Fruit fly (Drosophila melanogaster): ENCODE data around the gene Rev1.

Rev1 gene

dm6 chr3L:639460-640103, 14.6 kb upstream of the Rev1 start (continued):
- TF ChIP-seq croc (GFP tag; conservative IDR thresholded peaks at IDR 0.05) (no peak), CG31365 (tag; optimal IDR thresholded peaks at IDR 0.05) (no peak), fd96Cb (tag; optimal IDR thresholded peaks at IDR 0.05) (no peak), CG7987 (GFP tag; optimal IDR thresholded peaks at IDR 0.05) (no peak), CG9609 (GFP tag; optimal IDR thresholded peaks at IDR 0.05) (no peak), Neu2 (GFP tag; optimal IDR thresholded peaks at IDR 0.05; ENCODE audit: borderline replicate concordance) (no peak), CG12071 (GFP tag; optimal IDR thresholded peaks at IDR 0.05) (no peak), Sox102F (GFP tag; optimal IDR thresholded peaks at IDR 0.05) (no peak), odd (GFP tag; optimal IDR thresholded peaks at IDR 0.05) (no peak), CkIIα-i1 (GFP tag; IDR thresholded peaks at IDR 0.05) (no peak), ATbp (GFP tag; optimal IDR thresholded peaks at IDR 0.05) (no peak), lab (GFP tag; optimal IDR thresholded peaks at IDR 0.05) (no peak), run (tag; optimal IDR thresholded peaks at IDR 0.05) (no peak), ro (GFP tag; IDR thresholded peaks at IDR 0.05) (no peak), sob (GFP tag; IDR thresholded peaks at IDR 0.05) (no peak), CG2199 (GFP tag; IDR thresholded peaks at IDR 0.05) (no peak; the same call in 2 of the 3 replicates), CG7745 (tag; optimal IDR thresholded peaks at IDR 0.05) (no peak), Drgx (GFP tag; IDR thresholded peaks at IDR 0.05) (no peak), CG30020 (tag; optimal IDR thresholded peaks at IDR 0.05) (no peak), pita (GFP tag; optimal IDR thresholded peaks at IDR 0.05) (no peak), Ada2b (GFP tag; IDR thresholded peaks at IDR 0.05) (no peak), nom (GFP tag; optimal IDR thresholded peaks at IDR 0.05) (no peak), CG8388 (GFP tag; optimal IDR thresholded peaks at IDR 0.05) (no peak), CG2889 (GFP tag; IDR thresholded peaks at IDR 0.05) (no peak), CG3838 (GFP tag; optimal IDR thresholded peaks at IDR 0.05) (no peak), psq (GFP tag; optimal IDR thresholded peaks at IDR 0.05) (peak; percentile 24), Abd-B (GFP tag; optimal IDR thresholded peaks at IDR 0.05) (no peak), CG17802 (tag; optimal IDR thresholded peaks at IDR 0.05) (no peak), bigmax (GFP tag; optimal IDR thresholded peaks at IDR 0.05) (no peak), Oaz (GFP tag; IDR thresholded peaks at IDR 0.05) (no peak), CG10543 (GFP tag; optimal IDR thresholded peaks at IDR 0.05) (no peak), ab (GFP tag; optimal IDR thresholded peaks at IDR 0.05) (no peak), dan (GFP tag; IDR thresholded peaks at IDR 0.05) (no peak), D19B (GFP tag; optimal IDR thresholded peaks at IDR 0.05) (no peak), ranshi (GFP tag; IDR thresholded peaks at IDR 0.05) (peak; percentile 14; the same call in 1 of the 2 replicates), CG17359 (tag; optimal IDR thresholded peaks at IDR 0.05) (peak; percentile 18), CG13775 (GFP tag; optimal IDR thresholded peaks at IDR 0.05) (no peak), CG31388 (GFP tag; optimal IDR thresholded peaks at IDR 0.05) (no peak), Hr39 (optimal IDR thresholded peaks at IDR 0.05) (no peak), Mrtf (GFP tag; IDR thresholded peaks at IDR 0.05) (no peak), CG10321 (GFP tag; IDR thresholded peaks at IDR 0.05) (no peak), Gsc (GFP tag; IDR thresholded peaks at IDR 0.05) (no peak), tin (GFP tag; optimal IDR thresholded peaks at IDR 0.05) (no peak), CG2678 (tag; optimal IDR thresholded peaks at IDR 0.05) (no peak), pho (GFP tag; optimal IDR thresholded peaks at IDR 0.05) (no peak), CG6254 (GFP tag; optimal IDR thresholded peaks at IDR 0.05) (no peak), BEAF-32 (GFP tag; optimal IDR thresholded peaks at IDR 0.05) (no peak), CG18619 (GFP tag; optimal IDR thresholded peaks at IDR 0.05) (no peak), mirr (GFP tag; optimal IDR thresholded peaks at IDR 0.05) (peak; percentile 15), dati (GFP tag; IDR thresholded peaks at IDR 0.05) (no peak), sens-2 (GFP tag; IDR thresholded peaks at IDR 0.05) (no peak)
